Worm (Caenorhabditis elegans): ENCODE measurements around the gene T05A7.3.
A peak's percentile ranks its signal among the peaks of the same experiment; 100 is the strongest.

T05A7.3 gene

ce11 chrII:4638891-4639290 lies 36.7 kb upstream of the T05A7.3 start (continued):
- no peak for TF ChIP-seq saeg-2 (GFP tag; IDR thresholded peaks at IDR 0.05)
- TF ChIP-seq gei-8 (GFP tag; optimal IDR thresholded peaks at IDR 0.05): no peak

- no peak for TF ChIP-seq F26F4.8 (GFP tag; conservative IDR thresholded peaks at IDR 0.05)
- no peak for TF ChIP-seq mes-2 (tag; optimal IDR thresholded peaks at IDR 0.05; ENCODE audit: poor library complexity, severe bottlenecking)
- TF ChIP-seq zfp-2 (tag; optimal IDR thresholded peaks at IDR 0.05): no peak
- TF ChIP-seq nhr-28 (tag; optimal IDR thresholded peaks at IDR 0.05): no peak
- TF ChIP-seq zip-11 (GFP tag; IDR thresholded peaks at IDR 0.05): no peak
- no peak for TF ChIP-seq ztf-11 (tag; optimal IDR thresholded peaks at IDR 0.05)
- TF ChIP-seq ceh-82 (tag; optimal IDR thresholded peaks at IDR 0.05): no peak
- no peak for TF ChIP-seq vab-7 (GFP tag; IDR thresholded peaks at IDR 0.05)
- TF ChIP-seq ces-1 (GFP tag; optimal IDR thresholded peaks at IDR 0.05): no peak
- no peak for TF ChIP-seq rbr-2 (tag; optimal IDR thresholded peaks at IDR 0.05)
- no peak for TF ChIP-seq daf-8 (GFP tag; IDR thresholded peaks at IDR 0.05)
- no peak for TF ChIP-seq saeg-2 (GFP tag; IDR thresholded peaks at IDR 0.05)
- no peak for TF ChIP-seq hlh-30 (tag; optimal IDR thresholded peaks at IDR 0.05; ENCODE audit: insufficient read depth)
- no peak for TF ChIP-seq R02D3.7 (tag; optimal IDR thresholded peaks at IDR 0.05)
- no peak for TF ChIP-seq gei-8 (GFP tag; optimal IDR thresholded peaks at IDR 0.05)
- TF ChIP-seq dmd-9 (GFP tag; IDR thresholded peaks at IDR 0.05): no peak
- no peak for TF ChIP-seq nhr-41 (GFP tag; IDR thresholded peaks at IDR 0.05)
- no peak for TF ChIP-seq nhr-102 (tag; optimal IDR thresholded peaks at IDR 0.05)
- TF ChIP-seq nhr-77 (tag; optimal IDR thresholded peaks at IDR 0.05): no peak
Observed at ce11 chrII:4640748-4641147, 34.8 kb upstream of the T05A7.3 start.

ce11 chrII:4648785-4649184 lies 26.8 kb upstream of the T05A7.3 start, which contains the start of gene lgc-27:
Gene lgc-27 (plus strand): TSS chrII:4649085.
- no peak for TF ChIP-seq nhr-111 (GFP tag; optimal IDR thresholded peaks at IDR 0.05)
- no peak for TF ChIP-seq dmd-9 (GFP tag; IDR thresholded peaks at IDR 0.05)
- TF ChIP-seq daf-8 (GFP tag; IDR thresholded peaks at IDR 0.05): no peak
- no peak for TF ChIP-seq pha-4 (GFP tag; IDR thresholded peaks at IDR 0.05)
- no peak for TF ChIP-seq pha-4 (tag; optimal IDR thresholded peaks at IDR 0.05)
- no peak for TF ChIP-seq F26F4.8 (GFP tag; conservative IDR thresholded peaks at IDR 0.05)
- TF ChIP-seq F44E2.7 (GFP tag; IDR thresholded peaks at IDR 0.05): no peak
- TF ChIP-seq vab-7 (GFP tag; IDR thresholded peaks at IDR 0.05): no peak
- TF ChIP-seq F10B5.3 (tag; optimal IDR thresholded peaks at IDR 0.05): no peak
- no peak for TF ChIP-seq tra-1 (GFP tag; IDR thresholded peaks at IDR 0.05)
- TF ChIP-seq jun-1 (tag; optimal IDR thresholded peaks at IDR 0.05): no peak
- TF ChIP-seq T20F7.1 (GFP tag; optimal IDR thresholded peaks at IDR 0.05): no peak
- no peak for TF ChIP-seq ceh-20 (GFP tag; IDR thresholded peaks at IDR 0.05)
- TF ChIP-seq spr-1 (tag; optimal IDR thresholded peaks at IDR 0.05): no peak
- TF ChIP-seq ZK337.2 (GFP tag; IDR thresholded peaks at IDR 0.05): no peak

ce11 chrII:4650072-4650471 lies 25.5 kb upstream of the T05A7.3 start:
- TF ChIP-seq unc-62 (GFP tag; optimal IDR thresholded peaks at IDR 0.05 in 1 of 2) (peak in 1 of 2 experiments; percentile 97), unc-62 (tag; optimal IDR thresholded peaks at IDR 0.05) (no peak), ama-1 (optimal IDR thresholded peaks at IDR 0.05) (no peak)

- TF ChIP-seq T26A8.4 (GFP tag; IDR thresholded peaks at IDR 0.05): no peak
- TF ChIP-seq lir-3 (tag; optimal IDR thresholded peaks at IDR 0.05): no peak
- no peak for TF ChIP-seq ama-1 (optimal IDR thresholded peaks at IDR 0.05)
- no peak for TF ChIP-seq zfp-3 (GFP tag; conservative IDR thresholded peaks at IDR 0.05)
- no peak for TF ChIP-seq skn-1 (tag; optimal IDR thresholded peaks at IDR 0.05)
- TF ChIP-seq nhr-25 (tag; optimal IDR thresholded peaks at IDR 0.05; ENCODE audit: borderline replicate concordance, insufficient read depth): no peak
- no peak for TF ChIP-seq F44E2.7 (GFP tag; IDR thresholded peaks at IDR 0.05)
Observed at ce11 chrII:4655834-4656233, 19.7 kb upstream of the T05A7.3 start, which contains the start of gene fut-6. Gene fut-6 (minus strand): TSS chrII:4655934.
